Worm (Caenorhabditis elegans) whole organism, mixed stage, embryonic: ENCODE data around the gene mdmh-35.
A peak's percentile ranks its signal among the peaks of the same experiment; 100 is the strongest.

Experiments used
- M03D4.4 ChIP-seq: sonication (generic microtip); optimal IDR thresholded peaks from 2 replicates; lab custom pipeline; 2017; ENCODE audit warnings: mild to moderate bottlenecking, missing genetic modification characterization, missing compliant biosample characterization
- bed-3 ChIP-seq: fragments of 200-800 bp; sonication (Bioruptor generic); optimal IDR thresholded peaks from 3 replicates; lab custom pipeline; 2018; ENCODE audit warnings: mild to moderate bottlenecking, missing genetic modification characterization, moderate library complexity, missing compliant biosample characterization
- ceh-39 ChIP-seq: fragments of 150-350 bp; optimal IDR thresholded peaks from 2 replicates; lab custom pipeline; 2014; ENCODE audit warnings: missing biosample characterization, missing genetic modification characterization
- ceh-43 ChIP-seq: fragments of 200-800 bp; sonication (Bioruptor generic); optimal IDR thresholded peaks from 2 replicates; lab custom pipeline; 2018; ENCODE audit warnings: mild to moderate bottlenecking, missing genetic modification characterization, moderate library complexity, missing compliant biosample characterization
- ceh-83 ChIP-seq: fragments of 200-800 bp; sonication (Bioruptor generic); optimal IDR thresholded peaks from 2 replicates; lab custom pipeline; 2018; ENCODE audit warnings: mild to moderate bottlenecking, missing genetic modification characterization, missing compliant biosample characterization
- ces-1 ChIP-seq: fragments of 150-350 bp; optimal IDR thresholded peaks from 2 replicates; lab custom pipeline; 2014; ENCODE audit warnings: missing biosample characterization, missing genetic modification reagents, missing genetic modification characterization
- cnd-1 ChIP-seq: fragments of 200-800 bp; sonication (Bioruptor generic); optimal IDR thresholded peaks from 2 replicates; lab custom pipeline; 2018; ENCODE audit warnings: mild to moderate bottlenecking, missing genetic modification characterization, missing compliant biosample characterization
- drap-1 ChIP-seq: fragments of 200-800 bp; sonication (Bioruptor generic); optimal IDR thresholded peaks from 3 replicates; lab custom pipeline; 2018; ENCODE audit warnings: mild to moderate bottlenecking, missing genetic modification characterization, missing compliant biosample characterization
- elt-1 ChIP-seq: sonication (generic microtip); optimal IDR thresholded peaks from 2 replicates; lab custom pipeline; 2017; ENCODE audit warnings: missing genetic modification characterization, mild to moderate bottlenecking, missing compliant biosample characterization, antibody characterized with exemption, moderate library complexity, borderline replicate concordance; ENCODE audit not compliant: insufficient read depth
- elt-3 ChIP-seq: fragments of 150-350 bp; optimal IDR thresholded peaks from 2 replicates; lab custom pipeline; 2014; ENCODE audit warnings: missing biosample characterization, missing genetic modification characterization
- flh-1 ChIP-seq: fragments of 200-800 bp; sonication (Bioruptor generic); optimal IDR thresholded peaks from 2 replicates; lab custom pipeline; 2018; ENCODE audit warnings: mild to moderate bottlenecking, missing genetic modification characterization, moderate library complexity, missing compliant biosample characterization
- ham-2 ChIP-seq: fragments of 200-800 bp; sonication (Bioruptor generic); optimal IDR thresholded peaks from 2 replicates; lab custom pipeline; 2018; ENCODE audit warnings: mild to moderate bottlenecking, missing genetic modification characterization, missing compliant biosample characterization
- hlh-1 ChIP-seq: fragments of 150-350 bp; optimal IDR thresholded peaks from 2 replicates; lab custom pipeline; 2014; ENCODE audit warnings: missing biosample characterization, missing genetic modification reagents, missing genetic modification characterization
- lin-32 ChIP-seq: fragments of 200-800 bp; sonication (Bioruptor generic); optimal IDR thresholded peaks from 2 replicates; lab custom pipeline; 2018; ENCODE audit warnings: mild to moderate bottlenecking, missing genetic modification characterization, missing compliant biosample characterization
- lsy-2 ChIP-seq: fragments of 150-350 bp; optimal IDR thresholded peaks from 2 replicates; lab custom pipeline; 2014; ENCODE audit warnings: missing biosample characterization, missing genetic modification characterization
- mab-5 ChIP-seq: fragments of 150-350 bp; optimal IDR thresholded peaks from 2 replicates; lab custom pipeline; 2014; ENCODE audit warnings: missing biosample characterization, missing genetic modification characterization
- mep-1 ChIP-seq: fragments of 150-350 bp; optimal IDR thresholded peaks from 2 replicates; lab custom pipeline; 2017; ENCODE audit warnings: missing biosample characterization, missing genetic modification reagents, missing genetic modification characterization, inconsistent platforms
- mls-2 ChIP-seq: sonication (generic microtip); optimal IDR thresholded peaks from 2 replicates; lab custom pipeline; 2016; ENCODE audit warnings: mild to moderate bottlenecking, missing genetic modification characterization, moderate library complexity, missing compliant biosample characterization
- nhr-12 ChIP-seq: fragments of 150-350 bp; optimal IDR thresholded peaks from 2 replicates; lab custom pipeline; 2014; ENCODE audit warnings: missing biosample characterization, missing genetic modification characterization
- nhr-237 ChIP-seq: fragments of 150-350 bp; optimal IDR thresholded peaks from 2 replicates; lab custom pipeline; 2014; ENCODE audit warnings: missing biosample characterization, missing genetic modification characterization
- nhr-28 ChIP-seq: fragments of 150-350 bp; optimal IDR thresholded peaks from 2 replicates; lab custom pipeline; 2014; ENCODE audit warnings: missing biosample characterization, missing genetic modification characterization
- nhr-76 ChIP-seq: sonication (generic microtip); optimal IDR thresholded peaks from 2 replicates; lab custom pipeline; 2017; ENCODE audit warnings: missing biosample characterization, missing genetic modification characterization
- pha-4 ChIP-seq: fragments of 150-350 bp; optimal IDR thresholded peaks from 2 replicates; lab custom pipeline; 2018; ENCODE audit warnings: missing biosample characterization, missing genetic modification reagents, missing genetic modification characterization
- sem-2 ChIP-seq: fragments of 200-800 bp; sonication (Bioruptor generic); optimal IDR thresholded peaks from 2 replicates; lab custom pipeline; 2018; ENCODE audit warnings: mild to moderate bottlenecking, missing genetic modification characterization, missing compliant biosample characterization
- sptf-1 ChIP-seq: sonication (generic microtip); optimal IDR thresholded peaks from 2 replicates; lab custom pipeline; 2017; ENCODE audit warnings: mild to moderate bottlenecking, missing genetic modification characterization, moderate library complexity, missing compliant biosample characterization
- unc-120 ChIP-seq: sonication (generic microtip); optimal IDR thresholded peaks from 2 replicates; lab custom pipeline; 2017; ENCODE audit warnings: missing genetic modification characterization, missing compliant biosample characterization; ENCODE audit not compliant: poor library complexity, severe bottlenecking
- unc-62 ChIP-seq: fragments of 150-350 bp; optimal IDR thresholded peaks from 2 replicates; lab custom pipeline; 2014; ENCODE audit warnings: missing biosample characterization, missing genetic modification reagents, missing genetic modification characterization
- zip-8 ChIP-seq: fragments of 150-350 bp; optimal IDR thresholded peaks from 2 replicates; lab custom pipeline; 2014; ENCODE audit warnings: missing biosample characterization, missing genetic modification characterization
- ztf-11 ChIP-seq: fragments of 150-350 bp; optimal IDR thresholded peaks from 2 replicates; lab custom pipeline; 2014; ENCODE audit warnings: missing biosample characterization, missing genetic modification characterization

mdmh-35 gene

ce11 chrII:7892761-7893272 lies 37.3 kb upstream of the mdmh-35 start, which contains the start of gene ptc-1:
Gene ptc-1 (plus strand): TSS chrII:7893222.
- TF ChIP-seq unc-62 (GFP tag; lab: Kevin White, UChicago) (no peak), ztf-11 (tag; lab: Kevin White, UChicago) (no peak), lin-32 (no peak), nhr-76 (no peak), sptf-1 (no peak), elt-3 (tag; lab: Kevin White, UChicago) (no peak), pha-4 (tag; lab: Kevin White, UChicago) (no peak), nhr-12 (tag; lab: Kevin White, UChicago) (no peak), ceh-43 (GFP tag; lab: Kevin White, UChicago) (no peak), mls-2 (tag; lab: Kevin White, UChicago) (no peak), cnd-1 (tag; lab: Kevin White, UChicago) (no peak), ces-1 (GFP tag; lab: Kevin White, UChicago) (no peak), ceh-39 (tag; lab: Kevin White, UChicago) (no peak), lsy-2 (tag; lab: Kevin White, UChicago) (no peak), elt-1 (tag; lab: Kevin White, UChicago) (no peak), zip-8 (tag; lab: Kevin White, UChicago) (no peak), nhr-237 (tag; lab: Kevin White, UChicago) (no peak)
- TF ChIP-seq, all 35 proteins: peak for 0

ce11 chrII:7891869-7892615 lies 36.5 kb upstream of the mdmh-35 start:
- no peak for TF ChIP-seq mab-5 (tag; lab: Kevin White, UChicago)
- TF ChIP-seq unc-120 (tag; lab: Kevin White, UChicago) = peak; percentile 68
- no peak for TF ChIP-seq ceh-39 (tag; lab: Kevin White, UChicago)
- no peak for TF ChIP-seq flh-1 (GFP tag; lab: Kevin White, UChicago)
- no peak for TF ChIP-seq bed-3 (GFP tag; lab: Kevin White, UChicago)
- peak; percentile 5 for TF ChIP-seq lsy-2 (tag; lab: Kevin White, UChicago)
- TF ChIP-seq hlh-1 (tag; lab: Kevin White, UChicago) = peak; percentile 28
- no peak for TF ChIP-seq mep-1 (tag; lab: Kevin White, UChicago)
- TF ChIP-seq zip-8 (tag; lab: Kevin White, UChicago) = no peak
- TF ChIP-seq ceh-83 (GFP tag; lab: Kevin White, UChicago) = no peak
- TF ChIP-seq mls-2 (tag; lab: Kevin White, UChicago) = peak; percentile 1
- TF ChIP-seq ces-1 (GFP tag; lab: Kevin White, UChicago) = peak; percentile 51
- TF ChIP-seq sptf-1 = no peak

ce11 chrII:7889321-7889720 lies 33.8 kb upstream of the mdmh-35 start:
- no peak for TF ChIP-seq unc-120 (tag; lab: Kevin White, UChicago)
- no peak for TF ChIP-seq elt-1 (tag; lab: Kevin White, UChicago)
- no peak for TF ChIP-seq ces-1 (GFP tag; lab: Kevin White, UChicago)
- no peak for TF ChIP-seq flh-1 (GFP tag; lab: Kevin White, UChicago)
- TF ChIP-seq ham-2 (GFP tag; lab: Kevin White, UChicago) = no peak
- TF ChIP-seq nhr-76 = no peak
- no peak for TF ChIP-seq ztf-11 (tag; lab: Kevin White, UChicago)
- no peak for TF ChIP-seq drap-1 (GFP tag; lab: Kevin White, UChicago)
- no peak for TF ChIP-seq hlh-1 (tag; lab: Kevin White, UChicago)
- no peak for TF ChIP-seq sem-2
- TF ChIP-seq M03D4.4 (tag; lab: Kevin White, UChicago) = no peak
- TF ChIP-seq ceh-39 (tag; lab: Kevin White, UChicago) = no peak
- TF ChIP-seq nhr-28 (tag; lab: Kevin White, UChicago) = no peak
- TF ChIP-seq, all 35 proteins: peak for 0

- no peak for TF ChIP-seq mep-1 (tag; lab: Kevin White, UChicago)
- no peak for TF ChIP-seq lsy-2 (tag; lab: Kevin White, UChicago)
- TF ChIP-seq mls-2 (tag; lab: Kevin White, UChicago) = no peak
- TF ChIP-seq unc-62 (GFP tag; lab: Kevin White, UChicago) = no peak
- no peak for TF ChIP-seq ceh-43 (GFP tag; lab: Kevin White, UChicago)
- TF ChIP-seq elt-3 (tag; lab: Kevin White, UChicago) = no peak
- TF ChIP-seq flh-1 (GFP tag; lab: Kevin White, UChicago) = no peak
These were observed 33.2 kb upstream of the mdmh-35 start for ce11 chrII:7888759-7889158.
